Fruit fly (Drosophila melanogaster) whole organism, embryonic: Measurements from ENCODE around the gene CG4004.

ENCODE experiments used
- B-H1 ChIP-seq: fragments of 200-800 bp; sonication (Bioruptor generic); IDR thresholded peaks from 3 replicates; pipeline ENCODE4 v1.3.6; 2022; ENCODE audit warnings: missing biosample characterization, missing genetic modification characterization
- Bgb ChIP-seq: fragments of 200-800 bp; sonication (Bioruptor generic); IDR thresholded peaks from 2 replicates; pipeline ENCODE4 v1.3.6; 2022; ENCODE audit warnings: missing biosample characterization, missing genetic modification characterization; ENCODE audit not compliant: partially characterized antibody
- Bteb2 ChIP-seq: fragments of 200-800 bp; sonication (Bioruptor generic); optimal IDR thresholded peaks from 2 replicates; lab custom pipeline; 2016; ENCODE audit warnings: missing biosample characterization, missing genetic modification characterization
- CG10654 ChIP-seq: fragments of 200-800 bp; sonication (Bioruptor generic); optimal IDR thresholded peaks from 2 replicates; lab custom pipeline; 2016; ENCODE audit warnings: missing biosample characterization, missing genetic modification characterization
- CG12299 ChIP-seq: fragments of 200-800 bp; sonication (Bioruptor generic); optimal IDR thresholded peaks from 2 replicates; lab custom pipeline; 2018; ENCODE audit warnings: missing biosample characterization, mild to moderate bottlenecking, missing genetic modification characterization
- CG14965 ChIP-seq: fragments of 200-800 bp; sonication (Bioruptor generic); optimal IDR thresholded peaks from 2 replicates; lab custom pipeline; 2016; ENCODE audit warnings: missing biosample characterization, missing genetic modification characterization, borderline replicate concordance
- CG15073 ChIP-seq: fragments of 200-800 bp; sonication (Bioruptor generic); optimal IDR thresholded peaks from 2 replicates; lab custom pipeline; 2016; ENCODE audit warnings: missing biosample characterization, missing genetic modification characterization
- CG2116 ChIP-seq: fragments of 200-800 bp; sonication (Bioruptor generic); optimal IDR thresholded peaks from 3 replicates; lab custom pipeline; 2018; ENCODE audit warnings: missing biosample characterization, mild to moderate bottlenecking, missing genetic modification characterization
- CG31441 ChIP-seq: fragments of 200-800 bp; sonication (Bioruptor generic); IDR thresholded peaks from 2 replicates; pipeline ENCODE4 v1.3.6; 2022; ENCODE audit warnings: missing biosample characterization, missing genetic modification characterization
- CG32767 ChIP-seq: fragments of 200-800 bp; sonication (Bioruptor generic); IDR thresholded peaks from 2 replicates; pipeline ENCODE4 v1.3.6; 2022; ENCODE audit warnings: missing biosample characterization, missing genetic modification characterization
- CG33557 ChIP-seq: fragments of 200-800 bp; sonication (Bioruptor generic); optimal IDR thresholded peaks from 2 replicates; lab custom pipeline; 2019; ENCODE audit warnings: missing biosample characterization, mild to moderate bottlenecking, missing genetic modification characterization, moderate library complexity
- CG4282 ChIP-seq: fragments of 200-800 bp; sonication (Bioruptor generic); optimal IDR thresholded peaks from 2 replicates; lab custom pipeline; 2016; ENCODE audit warnings: missing biosample characterization, missing genetic modification characterization
- CG4360 ChIP-seq: fragments of 200-800 bp; sonication (Bioruptor generic); IDR thresholded peaks from 2 replicates; pipeline ENCODE4 v1.3.6; 2022; ENCODE audit warnings: missing biosample characterization, missing genetic modification characterization
- CG5245 ChIP-seq: fragments of 200-800 bp; sonication (Bioruptor generic); optimal IDR thresholded peaks from 3 replicates; lab custom pipeline; 2016; ENCODE audit warnings: missing biosample characterization, missing genetic modification characterization
- CG6791 ChIP-seq: fragments of 200-800 bp; sonication (Bioruptor generic); IDR thresholded peaks from 3 replicates; pipeline ENCODE4 v1.3.6; 2022; ENCODE audit warnings: missing biosample characterization, missing genetic modification characterization; ENCODE audit not compliant: partially characterized antibody
- CG7745 ChIP-seq: fragments of 200-800 bp; sonication (Bioruptor generic); optimal IDR thresholded peaks from 2 replicates; lab custom pipeline; 2018; ENCODE audit warnings: missing biosample characterization, mild to moderate bottlenecking, missing genetic modification characterization, moderate library complexity
- CG8478 ChIP-seq: fragments of >200 bp; optimal IDR thresholded peaks from 2 replicates; lab custom pipeline; 2018
- CTCF ChIP-seq: fragments of 200-800 bp; sonication (Bioruptor generic); optimal IDR thresholded peaks from 2 replicates; lab custom pipeline; 2017; ENCODE audit warnings: missing biosample characterization, mild to moderate bottlenecking, missing genetic modification characterization, moderate library complexity
- Dfd ChIP-seq, 2 experiments: fragments of >200 bp; optimal IDR thresholded peaks; 2 replicates each; lab custom pipeline; 2017; ENCODE audit warnings: missing biosample characterization in 2 of 2, missing genetic modification characterization in 2 of 2
- E2f1 ChIP-seq: fragments of 200-800 bp; sonication (Bioruptor generic); IDR thresholded peaks from 2 replicates; pipeline ENCODE4 v1.3.6; 2022; ENCODE audit warnings: missing biosample characterization, missing genetic modification characterization
- Elba2 ChIP-seq: fragments of 200-800 bp; sonication (Bioruptor generic); optimal IDR thresholded peaks from 3 replicates; lab custom pipeline; 2016; ENCODE audit warnings: missing biosample characterization, missing genetic modification characterization
- Gug ChIP-seq: fragments of 200-800 bp; sonication (Bioruptor generic); IDR thresholded peaks from 4 replicates; pipeline ENCODE4 v1.3.6; 2022; ENCODE audit warnings: missing biosample characterization, missing genetic modification characterization
- Hand ChIP-seq: fragments of 200-800 bp; sonication (Bioruptor generic); optimal IDR thresholded peaks from 2 replicates; lab custom pipeline; 2017; ENCODE audit warnings: mild to moderate bottlenecking, missing biosample characterization, missing genetic modification reagents, missing genetic modification characterization
- HmgZ ChIP-seq: fragments of 200-800 bp; sonication (Bioruptor generic); optimal IDR thresholded peaks from 2 replicates; lab custom pipeline; 2018; ENCODE audit warnings: missing biosample characterization, mild to moderate bottlenecking, missing genetic modification characterization
- Hr51 ChIP-seq, 2 experiments: fragments of 200-800 bp; sonication (Bioruptor generic); optimal IDR thresholded peaks; 2 replicates in 1 of 2; 3 replicates in 1 of 2; lab custom pipeline; 2016 to 2018; ENCODE audit warnings: missing biosample characterization in 2 of 2, missing genetic modification characterization in 2 of 2, mild to moderate bottlenecking in 1 of 2, moderate library complexity in 1 of 2
- Lpt ChIP-seq: fragments of >200 bp; optimal IDR thresholded peaks from 2 replicates; lab custom pipeline; 2018; ENCODE audit warnings: missing biosample characterization, missing genetic modification characterization
- MESR4 ChIP-seq: fragments of 200-800 bp; sonication (Bioruptor generic); optimal IDR thresholded peaks from 2 replicates; lab custom pipeline; 2018; ENCODE audit warnings: missing biosample characterization, mild to moderate bottlenecking, missing genetic modification characterization, moderate library complexity
- Mad ChIP-seq: fragments of 200-800 bp; sonication (Bioruptor generic); optimal IDR thresholded peaks from 2 replicates; lab custom pipeline; 2016; ENCODE audit warnings: missing biosample characterization, missing genetic modification characterization
- Max ChIP-seq: fragments of 200-800 bp; sonication (Bioruptor generic); optimal IDR thresholded peaks from 2 replicates; lab custom pipeline; 2016; ENCODE audit warnings: missing biosample characterization, mild to moderate bottlenecking, missing genetic modification characterization
- NFAT ChIP-seq: fragments of 200-800 bp; sonication (Bioruptor generic); IDR thresholded peaks from 2 replicates; pipeline ENCODE4 v1.3.6; 2022; ENCODE audit warnings: missing biosample characterization, missing genetic modification characterization
- Nf-YC ChIP-seq: fragments of 200-800 bp; optimal IDR thresholded peaks from 3 replicates; lab custom pipeline; 2019; ENCODE audit warnings: missing biosample characterization, mild to moderate bottlenecking, missing genetic modification characterization, moderate library complexity
- Ravus ChIP-seq: fragments of 200-800 bp; sonication (Bioruptor generic); IDR thresholded peaks from 2 replicates; pipeline ENCODE4 v1.3.6; 2022; ENCODE audit warnings: missing biosample characterization, missing genetic modification characterization
- Scr ChIP-seq: fragments of 200-800 bp; sonication (Bioruptor generic); IDR thresholded peaks from 2 replicates; pipeline ENCODE4 v1.3.6; 2022; ENCODE audit warnings: missing biosample characterization, missing genetic modification characterization; ENCODE audit not compliant: partially characterized antibody
- Sox100B ChIP-seq: fragments of 200-800 bp; sonication (Bioruptor generic); optimal IDR thresholded peaks from 3 replicates; lab custom pipeline; 2018; ENCODE audit warnings: missing biosample characterization, mild to moderate bottlenecking, missing genetic modification characterization
- Spps ChIP-seq: fragments of 200-800 bp; sonication (Bioruptor generic); optimal IDR thresholded peaks from 2 replicates; lab custom pipeline; 2018; ENCODE audit warnings: missing biosample characterization, mild to moderate bottlenecking, missing genetic modification characterization
- Vsx1 ChIP-seq: fragments of 200-800 bp; sonication (Bioruptor generic); optimal IDR thresholded peaks from 2 replicates; lab custom pipeline; 2017; ENCODE audit warnings: missing biosample characterization, mild to moderate bottlenecking, missing genetic modification characterization, missing genetic modification reagents
- bab2 ChIP-seq: fragments of 200-800 bp; sonication (Bioruptor generic); optimal IDR thresholded peaks from 2 replicates; lab custom pipeline; 2016; ENCODE audit warnings: missing biosample characterization, missing genetic modification characterization
- crp ChIP-seq, 2 experiments: fragments of 200-800 bp; sonication (Bioruptor generic); optimal IDR thresholded peaks; 2 replicates in 1 of 2; 3 replicates in 1 of 2; lab custom pipeline; 2017; ENCODE audit warnings: missing biosample characterization in 2 of 2, missing genetic modification characterization in 2 of 2, mild to moderate bottlenecking in 1 of 2, moderate library complexity in 1 of 2
- disco-r ChIP-seq: fragments of 200-800 bp; sonication (Bioruptor generic); optimal IDR thresholded peaks from 2 replicates; lab custom pipeline; 2016; ENCODE audit warnings: missing biosample characterization, missing genetic modification characterization
- ewg ChIP-seq: fragments of 200-800 bp; sonication (Bioruptor generic); optimal IDR thresholded peaks from 3 replicates; lab custom pipeline; 2017; ENCODE audit warnings: mild to moderate bottlenecking, missing biosample characterization, missing genetic modification reagents, missing genetic modification characterization
- fu2 ChIP-seq: fragments of 200-800 bp; sonication (Bioruptor generic); optimal IDR thresholded peaks from 2 replicates; lab custom pipeline; 2016; ENCODE audit warnings: missing biosample characterization, missing genetic modification characterization
- gem ChIP-seq: fragments of 200-800 bp; sonication (Bioruptor generic); optimal IDR thresholded peaks from 2 replicates; lab custom pipeline; 2019; ENCODE audit warnings: missing biosample characterization, mild to moderate bottlenecking, missing genetic modification characterization, moderate library complexity
- kah ChIP-seq: fragments of 200-800 bp; sonication (Bioruptor generic); optimal IDR thresholded peaks from 2 replicates; lab custom pipeline; 2018; ENCODE audit warnings: missing biosample characterization, mild to moderate bottlenecking, missing genetic modification characterization
- nau ChIP-seq: fragments of 200-800 bp; sonication (Bioruptor generic); optimal IDR thresholded peaks from 3 replicates; lab custom pipeline; 2017; ENCODE audit warnings: missing biosample characterization, mild to moderate bottlenecking, missing genetic modification characterization, missing genetic modification reagents
- nerfin-1 ChIP-seq: fragments of 200-800 bp; sonication (Bioruptor generic); optimal IDR thresholded peaks from 3 replicates; lab custom pipeline; 2019; ENCODE audit warnings: missing biosample characterization, mild to moderate bottlenecking, missing genetic modification characterization, moderate library complexity
- slp2 ChIP-seq: fragments of 200-800 bp; sonication (Bioruptor generic); optimal IDR thresholded peaks from 2 replicates; lab custom pipeline; 2016; ENCODE audit warnings: missing biosample characterization, missing genetic modification characterization
- sna ChIP-seq: fragments of 200-800 bp; sonication (Bioruptor generic); IDR thresholded peaks from 2 replicates; pipeline ENCODE4 v1.3.6; 2022; ENCODE audit warnings: missing biosample characterization, missing genetic modification characterization; ENCODE audit not compliant: partially characterized antibody
- stc ChIP-seq: fragments of 200-800 bp; sonication (Bioruptor generic); IDR thresholded peaks from 2 replicates; pipeline ENCODE4 v1.3.6; 2022; ENCODE audit warnings: missing biosample characterization, missing genetic modification characterization
- trh ChIP-seq: fragments of 200-800 bp; sonication (Bioruptor generic); optimal IDR thresholded peaks from 2 replicates; lab custom pipeline; 2016; ENCODE audit warnings: missing biosample characterization, missing genetic modification characterization
- unc-4 ChIP-seq: fragments of 200-800 bp; sonication (Bioruptor generic); IDR thresholded peaks from 2 replicates; pipeline ENCODE4 v1.3.6; 2022; ENCODE audit warnings: missing biosample characterization, missing genetic modification characterization; ENCODE audit not compliant: partially characterized antibody
- z ChIP-seq: fragments of 200-800 bp; sonication (Bioruptor generic); IDR thresholded peaks from 3 replicates; pipeline ENCODE4 v1.3.6; 2022; ENCODE audit warnings: missing biosample characterization, missing genetic modification characterization

CG4004 gene

dm6 chrX:12753602-12754347 lies 9.8 kb downstream of the CG4004 start (continued):
- TF ChIP-seq Max (GFP tag; lab: Kevin White, UChicago): no peak
- no peak for TF ChIP-seq kah (GFP tag; lab: Kevin White, UChicago)
- no peak for TF ChIP-seq Spps (tag; lab: Kevin White, UChicago)
- no peak for TF ChIP-seq ewg (GFP tag; lab: Kevin White, UChicago)
- no peak for TF ChIP-seq bab2 (GFP tag; lab: Kevin White, UChicago)
- no peak for TF ChIP-seq CG12299 (tag; lab: Kevin White, UChicago)
- TF ChIP-seq Sox100B (GFP tag; lab: Kevin White, UChicago): no peak
- no peak for TF ChIP-seq CG31441 (GFP tag; lab: Robert Waterston, UW)
- TF ChIP-seq CG8478 (lab: Kevin White, UChicago): no peak
- no peak for TF ChIP-seq CG33557 (GFP tag; lab: Kevin White, UChicago)
- TF ChIP-seq CG32767 (GFP tag; lab: Robert Waterston, UW): no peak
- 0 out of 2 replicates have a peak, but pooled peaks have one; percentile 15 for TF ChIP-seq stc (GFP tag; lab: Robert Waterston, UW)
- no peak for TF ChIP-seq gem (tag; lab: Kevin White, UChicago)
- no peak for TF ChIP-seq fu2 (GFP tag; lab: Kevin White, UChicago)
- TF ChIP-seq Vsx1 (GFP tag; lab: Kevin White, UChicago): no peak
- TF ChIP-seq E2f1 (GFP tag; lab: Robert Waterston, UW): no peak
- no peak for TF ChIP-seq disco-r (GFP tag; lab: Kevin White, UChicago)
- peak; percentile 18 for TF ChIP-seq nau
- TF ChIP-seq CG6791: no peak
- no peak for TF ChIP-seq Elba2 (GFP tag; lab: Kevin White, UChicago)
- TF ChIP-seq Mad: no peak
- no peak for TF ChIP-seq Dfd (GFP tag; optimal IDR thresholded peaks at IDR 0.05; lab: Kevin White, UChicago)
- TF ChIP-seq Ravus (GFP tag; lab: Robert Waterston, UW): no peak
- TF ChIP-seq Lpt (GFP tag; lab: Kevin White, UChicago): no peak
- TF ChIP-seq Hr51 (GFP tag; optimal IDR thresholded peaks at IDR 0.05; lab: Kevin White, UChicago): no peak
- TF ChIP-seq NFAT: no peak
- peak; percentile 68 for TF ChIP-seq CG4360
- TF ChIP-seq Bgb (GFP tag; lab: Robert Waterston, UW): no peak
- TF ChIP-seq trh (GFP tag; lab: Kevin White, UChicago): no peak
- no peak for TF ChIP-seq nerfin-1 (tag; lab: Kevin White, UChicago)
- TF ChIP-seq MESR4 (GFP tag; lab: Kevin White, UChicago): no peak
- no peak for TF ChIP-seq CG5245 (GFP tag; lab: Kevin White, UChicago)
- TF ChIP-seq CG2116 (GFP tag; lab: Kevin White, UChicago): no peak
- TF ChIP-seq CG4282 (GFP tag; lab: Kevin White, UChicago): no peak
- TF ChIP-seq B-H1 (GFP tag; lab: Robert Waterston, UW): no peak
- TF ChIP-seq Hand (GFP tag; lab: Kevin White, UChicago): no peak
- no peak for TF ChIP-seq Scr (GFP tag; lab: Robert Waterston, UW)
- TF ChIP-seq CTCF: no peak
- TF ChIP-seq CG10654 (GFP tag; lab: Kevin White, UChicago): no peak
- TF ChIP-seq HmgZ (tag; lab: Kevin White, UChicago): no peak
- TF ChIP-seq CG15073 (GFP tag; lab: Kevin White, UChicago): no peak
- no peak for TF ChIP-seq Nf-YC (tag; lab: Kevin White, UChicago)
- TF ChIP-seq crp (GFP tag; optimal IDR thresholded peaks at IDR 0.05; lab: Kevin White, UChicago): no peak
- TF ChIP-seq CG7745 (tag; lab: Kevin White, UChicago): no peak
- no peak for TF ChIP-seq unc-4 (GFP tag; lab: Robert Waterston, UW)
- no peak for TF ChIP-seq slp2
- TF ChIP-seq sna (GFP tag; lab: Robert Waterston, UW): no peak
- TF ChIP-seq CG14965 (GFP tag; lab: Kevin White, UChicago): no peak
- TF ChIP-seq Bteb2: no peak
- no peak for TF ChIP-seq z (GFP tag; lab: Robert Waterston, UW)
- 0 out of 4 replicates have a peak, but pooled peaks have one; percentile 3 for TF ChIP-seq Gug (GFP tag; lab: Robert Waterston, UW)
